Worm (Caenorhabditis elegans) whole organism, L1 larva: ENCODE measurements around the gene Y55F3BR.2.

Source experiments
- ceh-63 ChIP-seq: fragments of 200-800 bp; sonication (Bioruptor generic); optimal IDR thresholded peaks from 2 replicates; lab custom pipeline; 2018; ENCODE audit warnings: mild to moderate bottlenecking, missing genetic modification characterization, missing compliant biosample characterization
- hpl-2 ChIP-seq: fragments of 150-350 bp; optimal IDR thresholded peaks from 2 replicates; lab custom pipeline; 2014; ENCODE audit warnings: missing biosample characterization, missing genetic modification reagents, missing genetic modification characterization
- isw-1 ChIP-seq: fragments of 200-800 bp; sonication (Bioruptor generic); IDR thresholded peaks from 2 replicates; pipeline ENCODE4 v1.3.6; 2022; ENCODE audit warnings: missing genetic modification characterization, missing compliant biosample characterization
- lin-13 ChIP-seq: fragments of 150-350 bp; optimal IDR thresholded peaks from 2 replicates; lab custom pipeline; 2014; ENCODE audit warnings: missing biosample characterization, missing genetic modification reagents, missing genetic modification characterization
- mdl-1 ChIP-seq, 2 experiments: fragments of 150-350 bp; optimal IDR thresholded peaks; 2 replicates each; lab custom pipeline; 2014 to 2017; ENCODE audit warnings: missing biosample characterization in 2 of 2, missing genetic modification characterization in 2 of 2, inconsistent platforms in 1 of 2
- nhr-12 ChIP-seq: sonication (generic microtip); optimal IDR thresholded peaks from 2 replicates; lab custom pipeline; 2017; ENCODE audit warnings: missing biosample characterization, missing genetic modification characterization
- nhr-237 ChIP-seq: fragments of 150-350 bp; optimal IDR thresholded peaks from 2 replicates; lab custom pipeline; 2014; ENCODE audit warnings: missing biosample characterization, missing genetic modification characterization
- rnt-1 ChIP-seq: sonication (generic microtip); optimal IDR thresholded peaks from 2 replicates; lab custom pipeline; 2016; ENCODE audit warnings: mild to moderate bottlenecking, missing genetic modification characterization, moderate library complexity, missing compliant biosample characterization
- unc-62 ChIP-seq: fragments of 150-350 bp; optimal IDR thresholded peaks from 2 replicates; lab custom pipeline; 2014; ENCODE audit warnings: missing biosample characterization, missing genetic modification reagents, missing genetic modification characterization

DNA sequence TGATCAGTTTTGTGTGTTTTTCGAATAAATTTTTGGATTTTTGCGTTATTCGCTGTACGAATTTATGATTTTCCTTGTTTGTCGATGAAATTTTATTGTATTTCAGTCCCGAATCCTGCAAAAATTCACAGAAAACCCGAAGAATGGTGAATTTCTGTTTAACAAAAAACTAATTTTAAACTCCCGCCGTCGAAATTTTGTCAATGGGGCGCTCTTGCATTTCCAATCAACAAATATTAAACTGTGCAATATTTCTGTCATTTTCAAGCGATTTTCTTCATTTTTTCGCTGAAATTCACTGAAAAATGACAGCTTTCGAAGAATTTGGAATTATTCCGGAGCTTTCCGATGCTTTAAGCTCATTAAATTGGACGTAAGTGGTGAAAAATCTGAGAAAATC is 15.9 kb downstream of the Y55F3BR.2 start, which contains the start of gene Y55F3BR.1:
- TF ChIP-seq hpl-2 (GFP tag; lab: Kevin White, UChicago) (no peak), lin-13 (GFP tag; lab: Kevin White, UChicago) (peak; percentile 75), rnt-1 (peak; percentile 79), isw-1 (GFP tag; lab: Robert Waterston, UW) (peak; percentile 44; the same call in 1 of the 2 replicates), nhr-237 (tag; lab: Kevin White, UChicago) (no peak), mdl-1 (tag; optimal IDR thresholded peaks at IDR 0.05; lab: Kevin White, UChicago) (no peak), unc-62 (GFP tag; lab: Kevin White, UChicago) (no peak), nhr-12 (tag; lab: Kevin White, UChicago) (no peak), ceh-63 (GFP tag; lab: Kevin White, UChicago) (no peak)
